Worm (Caenorhabditis elegans) whole organism, early embryonic: ENCODE results near the gene ZK673.4.
A peak's percentile ranks its signal among the peaks of the same experiment; 100 is the strongest.
"Not testable (repeated sequence)": the region's sequence is repeated elsewhere in the genome, so short reads cannot be mapped to it uniquely, and the experiment has no call there.

ENCODE experiments used
- B0310.2 ChIP-seq: sonication (generic microtip); optimal IDR thresholded peaks from 2 replicates; lab custom pipeline; 2016; ENCODE audit warnings: mild to moderate bottlenecking, missing genetic modification characterization, missing compliant biosample characterization
- F13C5.2 ChIP-seq: sonication (generic microtip); optimal IDR thresholded peaks from 2 replicates; lab custom pipeline; 2017; ENCODE audit warnings: mild to moderate bottlenecking, missing genetic modification characterization, inconsistent platforms, missing compliant biosample characterization
- aly-1 ChIP-seq: sonication (generic microtip); optimal IDR thresholded peaks from 2 replicates; lab custom pipeline; 2016; ENCODE audit warnings: missing genetic modification characterization, missing compliant biosample characterization
- ama-1 ChIP-seq: fragments of 150-350 bp; optimal IDR thresholded peaks from 2 replicates; lab custom pipeline; 2014
- ceh-13 ChIP-seq: fragments of 200-800 bp; sonication (Bioruptor generic); optimal IDR thresholded peaks from 2 replicates; lab custom pipeline; 2018; ENCODE audit warnings: mild to moderate bottlenecking, missing genetic modification characterization, missing compliant biosample characterization
- ceh-36 ChIP-seq: sonication (generic microtip); optimal IDR thresholded peaks from 2 replicates; lab custom pipeline; 2016; ENCODE audit warnings: missing genetic modification characterization, inconsistent platforms, missing compliant biosample characterization
- ets-7 ChIP-seq: sonication (generic microtip); optimal IDR thresholded peaks from 2 replicates; lab custom pipeline; 2016; ENCODE audit warnings: missing genotype, missing genetic modification characterization, missing compliant biosample characterization
- flt-1 ChIP-seq: fragments of 200-800 bp; sonication (Bioruptor generic); IDR thresholded peaks from 2 replicates; pipeline ENCODE4 v1.3.6; 2022; ENCODE audit warnings: missing genetic modification characterization, missing compliant biosample characterization
- hmbx-1 ChIP-seq: sonication (generic microtip); optimal IDR thresholded peaks from 2 replicates; lab custom pipeline; 2016; ENCODE audit warnings: mild to moderate bottlenecking, missing genetic modification characterization, missing compliant biosample characterization
- hmg-4 ChIP-seq: fragments of 200-800 bp; sonication (Bioruptor generic); optimal IDR thresholded peaks from 2 replicates; lab custom pipeline; 2018; ENCODE audit warnings: mild to moderate bottlenecking, missing genetic modification characterization, missing compliant biosample characterization
- hnd-1 ChIP-seq: sonication (generic microtip); optimal IDR thresholded peaks from 2 replicates; lab custom pipeline; 2016; ENCODE audit warnings: missing genetic modification characterization, missing compliant biosample characterization
- pes-1 ChIP-seq: fragments of 200-800 bp; sonication (Bioruptor generic); IDR thresholded peaks from 2 replicates; pipeline ENCODE4 v1.3.6; 2022; ENCODE audit warnings: missing genetic modification reagents, missing genetic modification characterization, missing compliant biosample characterization
- scrt-1 ChIP-seq: fragments of 200-800 bp; sonication (Bioruptor generic); IDR thresholded peaks from 2 replicates; pipeline ENCODE4 v1.3.6; 2022; ENCODE audit warnings: missing genetic modification characterization, missing compliant biosample characterization
- sea-1 ChIP-seq: fragments of 200-800 bp; sonication (Bioruptor generic); conservative IDR thresholded peaks from 2 replicates; pipeline ENCODE4 v1.3.6; 2022; ENCODE audit warnings: missing genetic modification characterization, missing compliant biosample characterization
- tbx-11 ChIP-seq: fragments of 200-800 bp; sonication (Bioruptor generic); IDR thresholded peaks from 2 replicates; pipeline ENCODE4 v1.3.6; 2022; ENCODE audit warnings: missing genetic modification characterization, missing compliant biosample characterization
- tbx-37 ChIP-seq: fragments of 200-800 bp; sonication (Bioruptor generic); conservative IDR thresholded peaks from 2 replicates; pipeline ENCODE4 v1.3.6; 2022; ENCODE audit warnings: missing genetic modification reagents, missing genetic modification characterization, missing compliant biosample characterization
- tra-4 ChIP-seq: sonication (generic microtip); optimal IDR thresholded peaks from 2 replicates; lab custom pipeline; 2017; ENCODE audit warnings: missing genetic modification characterization, missing compliant biosample characterization

ZK673.4 gene

DNA sequence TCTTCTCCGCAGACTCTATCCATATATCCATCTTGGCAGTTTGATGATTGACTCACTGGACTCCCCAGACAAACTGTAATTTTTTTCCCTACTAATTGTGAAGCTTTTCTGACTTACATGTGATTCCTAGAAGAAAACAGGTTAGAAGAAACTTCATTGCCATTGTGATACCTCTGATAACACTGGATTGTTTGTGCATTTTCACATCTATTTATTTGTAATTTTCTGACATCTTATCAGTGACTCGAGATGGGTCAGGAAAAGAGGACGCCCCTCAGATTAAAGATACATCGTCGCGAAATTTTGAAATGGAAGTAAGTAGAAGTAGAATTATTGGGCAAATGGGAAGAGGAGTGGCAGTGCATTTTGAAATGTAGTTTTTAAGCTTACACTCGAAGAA lies 37.6 kb downstream of the ZK673.4 start, which contains the start of gene clec-61:
TSS of gene clec-61 (minus strand) at position 209 of the 400 bp plus-strand sequence.
- TF ChIP-seq pes-1 (GFP tag; lab: Robert Waterston, UW) (no peak), sea-1 (no peak), hmbx-1 (no peak), scrt-1 (GFP tag; lab: Robert Waterston, UW) (no peak), ceh-13 (GFP tag; lab: Kevin White, UChicago) (no peak), hnd-1 (tag; lab: Kevin White, UChicago) (no peak), ceh-36 (tag; lab: Kevin White, UChicago) (no peak), ets-7 (no peak), aly-1 (tag; lab: Kevin White, UChicago) (no peak)

DNA sequence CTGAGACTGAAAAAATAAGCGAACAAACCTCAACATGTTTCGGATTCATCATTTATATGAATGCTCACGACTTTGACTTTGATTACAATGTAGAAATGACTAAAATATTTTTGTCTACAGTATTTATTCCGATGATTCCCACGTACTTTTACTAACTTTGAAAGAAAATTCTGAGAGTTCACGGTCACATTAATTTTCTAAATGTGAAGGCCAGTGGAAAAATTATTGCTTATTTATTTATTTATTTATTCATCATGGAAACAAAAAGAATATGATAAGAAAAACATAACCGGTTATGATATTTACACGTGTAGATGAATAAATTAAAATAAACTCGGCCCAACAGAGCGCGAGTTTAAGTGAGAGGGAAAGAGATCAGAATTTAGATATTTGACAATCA lies 40.3 kb downstream of the ZK673.4 start, which contains the start of gene ZK666.8:
TSS of gene ZK666.8 (minus strand) at position 101 of the 400 bp plus-strand sequence.
- not testable (repeated sequence) for TF ChIP-seq B0310.2; tbx-11 (GFP tag; lab: Robert Waterston, UW); F13C5.2 (tag; lab: Kevin White, UChicago)

DNA sequence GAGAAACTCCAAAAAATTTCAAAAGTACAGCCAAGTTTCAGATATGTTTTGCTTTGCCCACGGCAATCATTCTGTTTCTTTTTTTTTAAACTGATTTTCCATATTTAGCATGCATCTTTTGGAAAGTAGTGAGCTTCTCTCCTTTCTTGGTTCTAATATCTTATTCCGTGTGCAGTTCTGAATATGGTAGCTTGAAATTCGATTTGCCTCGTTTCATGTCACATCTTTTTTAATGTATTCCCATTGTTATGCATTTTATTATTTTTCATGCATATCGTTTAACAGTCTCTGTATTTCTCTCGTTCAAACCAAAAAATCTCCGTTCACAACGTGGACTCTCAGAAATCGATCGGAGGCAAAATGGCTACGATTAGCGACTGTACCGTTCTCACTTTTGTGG lies 41.7 kb downstream of the ZK673.4 start, which contains the start of gene ZK666.14:
TSS of gene ZK666.14 (plus strand) at position 301 of the 400 bp plus-strand sequence.
- TF ChIP-seq ets-7 (no peak), tbx-37 (GFP tag; lab: Robert Waterston, UW) (no peak), tbx-11 (GFP tag; lab: Robert Waterston, UW) (no peak), hmg-4 (GFP tag; lab: Kevin White, UChicago) (no peak), tra-4 (tag; lab: Kevin White, UChicago) (no peak), B0310.2 (no peak), pes-1 (GFP tag; lab: Robert Waterston, UW) (no peak), flt-1 (GFP tag; lab: Robert Waterston, UW) (no peak)

DNA sequence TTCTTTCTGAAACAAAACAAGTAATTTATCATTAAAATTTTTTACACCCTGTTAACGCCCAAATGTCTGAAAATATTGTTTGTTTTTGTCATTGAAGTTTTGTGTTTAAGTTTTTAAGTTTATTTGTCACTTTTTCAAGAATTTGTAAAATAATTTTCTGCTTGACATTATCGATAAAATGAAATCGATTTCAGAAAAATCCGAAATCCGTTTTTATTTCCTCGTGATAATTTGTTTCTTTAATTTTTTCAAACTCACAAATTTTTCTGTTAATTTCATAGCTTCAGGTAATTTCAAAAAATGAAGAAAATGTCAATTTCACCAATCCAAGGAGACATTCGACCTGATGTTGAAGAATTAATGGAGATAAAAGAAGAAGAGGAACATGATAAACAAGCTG lies 43.2 kb downstream of the ZK673.4 start, which contains the start of gene ZK666.12:
TSS of gene ZK666.12 (plus strand) at position 301 of the 400 bp plus-strand sequence.
- no peak for TF ChIP-seq flt-1 (GFP tag; lab: Robert Waterston, UW)
- TF ChIP-seq scrt-1 (GFP tag; lab: Robert Waterston, UW): no peak
- no peak for TF ChIP-seq B0310.2
- TF ChIP-seq tbx-37 (GFP tag; lab: Robert Waterston, UW): no peak
- no peak for TF ChIP-seq ama-1 (lab: Kevin White, UChicago)
- TF ChIP-seq ceh-13 (GFP tag; lab: Kevin White, UChicago): no peak
- TF ChIP-seq aly-1 (tag; lab: Kevin White, UChicago): no peak
- no peak for TF ChIP-seq hmg-4 (GFP tag; lab: Kevin White, UChicago)
- TF ChIP-seq hnd-1 (tag; lab: Kevin White, UChicago): no peak
- TF ChIP-seq ets-7: no peak
- TF ChIP-seq ceh-36 (tag; lab: Kevin White, UChicago): no peak
- no peak for TF ChIP-seq tra-4 (tag; lab: Kevin White, UChicago)
- TF ChIP-seq hmbx-1: no peak
- no peak for TF ChIP-seq pes-1 (GFP tag; lab: Robert Waterston, UW)
- no peak for TF ChIP-seq tbx-11 (GFP tag; lab: Robert Waterston, UW)
- TF ChIP-seq sea-1: no peak
- no peak for TF ChIP-seq F13C5.2 (tag; lab: Kevin White, UChicago)

DNA sequence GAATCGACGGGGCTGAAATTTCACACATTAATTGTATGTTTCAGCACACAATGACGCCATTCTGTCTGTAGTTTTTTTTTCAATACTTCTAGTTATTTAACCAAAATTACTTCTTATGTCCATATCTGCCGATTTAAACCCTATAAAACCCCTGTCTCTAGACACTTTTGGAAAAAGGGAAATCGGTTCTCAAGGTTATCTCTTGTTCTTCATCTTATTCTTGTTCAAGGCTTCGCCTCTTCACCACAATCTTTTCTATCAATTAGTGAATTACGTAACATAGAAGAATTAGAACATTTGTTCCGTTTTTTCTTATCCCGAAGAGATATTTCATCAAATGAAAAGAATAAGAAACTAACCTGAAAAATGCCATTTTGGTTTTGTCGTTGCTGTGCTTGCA lies 48.0 kb downstream of the ZK673.4 start:
- TF ChIP-seq F13C5.2 (tag; lab: Kevin White, UChicago) (no peak), aly-1 (tag; lab: Kevin White, UChicago) (no peak), pes-1 (GFP tag; lab: Robert Waterston, UW) (no peak), sea-1 (no peak), ets-7 (no peak)

DNA sequence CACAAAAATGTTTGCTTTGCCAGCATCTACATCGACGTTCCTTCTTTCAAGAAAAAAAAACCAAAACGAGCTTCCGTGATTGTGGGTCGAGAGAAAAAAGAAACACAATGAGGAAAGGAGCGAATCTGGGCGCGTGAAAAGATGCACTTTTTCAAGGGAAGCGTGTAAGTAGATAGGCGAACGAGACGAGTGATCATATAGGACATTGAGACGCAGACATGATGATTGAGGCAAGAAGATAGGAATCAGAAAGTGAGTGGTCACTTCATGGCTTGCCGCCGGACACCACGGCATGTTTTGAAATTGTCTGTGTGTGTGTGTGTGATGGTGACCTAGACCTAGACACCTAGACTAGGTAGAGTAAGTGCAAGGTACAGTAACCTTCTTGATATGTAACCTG lies 48.9 kb downstream of the ZK673.4 start:
- TF ChIP-seq hmg-4 (GFP tag; lab: Kevin White, UChicago): peak; percentile 34
- peak; percentile 28 for TF ChIP-seq F13C5.2 (tag; lab: Kevin White, UChicago)
- no peak for TF ChIP-seq ama-1 (lab: Kevin White, UChicago)

DNA sequence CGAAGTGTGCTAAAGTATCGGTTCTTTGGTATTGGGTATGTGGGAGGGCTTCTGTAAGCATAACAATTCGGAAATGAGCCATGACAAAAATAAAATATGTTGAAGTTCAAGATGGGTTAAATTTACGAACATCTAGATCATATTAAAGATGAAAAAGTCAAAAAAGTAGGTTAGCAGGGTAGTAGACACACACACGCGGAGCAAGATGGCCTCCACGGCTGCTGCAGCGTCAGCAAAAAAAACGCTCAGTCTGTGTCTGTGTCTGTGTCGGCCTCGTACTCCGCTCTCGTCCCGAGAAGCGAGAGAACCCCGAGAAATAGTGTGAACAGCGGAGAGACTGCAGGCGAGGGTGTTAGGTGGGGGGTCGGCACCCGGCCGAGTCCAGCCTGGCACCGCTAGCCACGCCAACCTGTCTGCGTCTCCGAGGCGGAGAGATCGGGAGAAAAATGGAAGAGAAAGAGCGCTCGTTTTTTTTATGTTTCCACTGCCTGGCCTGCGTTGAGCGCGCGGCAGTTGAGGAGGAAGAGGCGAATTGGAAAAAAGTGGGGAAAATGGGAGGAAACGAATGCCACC lies 49.9 kb downstream of the ZK673.4 start, which contains the start of gene myrf-1:
TSS of gene myrf-1 (minus strand) at position 51 of the 573 bp plus-strand sequence.
- TF ChIP-seq tbx-37 (GFP tag; lab: Robert Waterston, UW) (no peak), flt-1 (GFP tag; lab: Robert Waterston, UW) (peak; percentile 55; the same call in 1 of the 2 replicates), ama-1 (lab: Kevin White, UChicago) (no peak), hmbx-1 (no peak), tbx-11 (GFP tag; lab: Robert Waterston, UW) (no peak), scrt-1 (GFP tag; lab: Robert Waterston, UW) (0 out of 2 replicates have a peak, but pooled peaks have one; percentile 45), hnd-1 (tag; lab: Kevin White, UChicago) (no peak), pes-1 (GFP tag; lab: Robert Waterston, UW) (no peak), tra-4 (tag; lab: Kevin White, UChicago) (no peak), ceh-36 (tag; lab: Kevin White, UChicago) (peak; percentile 18), ceh-13 (GFP tag; lab: Kevin White, UChicago) (no peak), ets-7 (no peak), F13C5.2 (tag; lab: Kevin White, UChicago) (peak; percentile 69), sea-1 (no peak), hmg-4 (GFP tag; lab: Kevin White, UChicago) (peak; percentile 86), aly-1 (tag; lab: Kevin White, UChicago) (no peak), B0310.2 (no peak)

DNA sequence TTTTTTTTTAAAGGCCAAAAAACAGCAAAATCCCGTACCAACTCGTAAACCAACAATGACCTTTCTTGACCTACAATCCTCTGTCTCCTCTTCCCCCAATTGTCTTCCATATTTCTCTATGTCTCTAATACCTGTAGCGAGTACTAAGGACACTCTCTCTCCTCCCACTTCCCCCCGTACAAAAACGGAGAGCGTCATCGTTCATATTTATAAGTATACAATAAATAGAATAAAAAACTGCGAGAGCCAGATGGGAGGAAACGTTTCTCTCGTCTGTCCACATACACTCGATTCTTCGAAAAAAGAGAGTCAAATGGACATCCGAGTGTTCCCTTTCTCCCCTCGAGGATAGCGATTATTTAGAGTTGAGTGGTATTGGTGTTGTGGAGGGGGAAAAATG lies 52.0 kb downstream of the ZK673.4 start:
- peak; percentile 72 for TF ChIP-seq hmg-4 (GFP tag; lab: Kevin White, UChicago)
- no peak for TF ChIP-seq ceh-13 (GFP tag; lab: Kevin White, UChicago)
